Worm (Caenorhabditis elegans): ENCODE results near the gene C56C10.6.

- TF ChIP-seq unc-120 (tag; optimal IDR thresholded peaks at IDR 0.05; ENCODE audit: poor library complexity, severe bottlenecking) (no peak), elt-1 (tag; optimal IDR thresholded peaks at IDR 0.05; ENCODE audit: borderline replicate concordance, insufficient read depth) (no peak), unc-39 (tag; optimal IDR thresholded peaks at IDR 0.05) (no peak), tbx-8 (GFP tag; optimal IDR thresholded peaks at IDR 0.05) (no peak), nhr-237 (tag; optimal IDR thresholded peaks at IDR 0.05) (no peak), nhr-28 (tag; optimal IDR thresholded peaks at IDR 0.05) (no peak), nhr-12 (tag; optimal IDR thresholded peaks at IDR 0.05) (no peak)
These were observed 20.8 kb downstream of the C56C10.6 start for ce11 chrII:6560291-6560690.
